Worm (Caenorhabditis elegans): ENCODE data around the gene flcn-1.
A peak's percentile ranks its signal among the peaks of the same experiment; 100 is the strongest.

Gene flcn-1

DNA sequence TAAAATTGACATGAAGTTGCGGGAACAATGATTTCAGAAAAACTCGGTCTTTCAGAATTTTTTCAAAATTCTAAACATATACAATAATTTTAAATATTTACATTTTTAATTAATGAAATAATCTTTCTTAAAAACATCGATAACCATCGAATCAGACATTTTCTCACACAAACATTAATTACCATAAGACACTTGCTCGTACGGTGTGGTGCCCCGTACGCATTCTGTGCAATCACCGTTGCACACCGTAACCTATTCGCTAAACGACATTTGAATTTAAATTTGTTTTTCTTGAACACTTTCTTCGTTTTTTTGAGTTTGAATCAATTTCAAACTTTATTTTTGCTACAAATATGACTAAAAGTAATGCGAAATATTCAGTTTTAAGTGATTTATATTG lies 4.8 kb upstream of the flcn-1 start:
- TF ChIP-seq nfya-1 (tag; optimal IDR thresholded peaks at IDR 0.05; ENCODE audit: insufficient read depth) = no peak
- TF ChIP-seq nhr-77 (tag; optimal IDR thresholded peaks at IDR 0.05) = no peak
- TF ChIP-seq ceh-82 (tag; optimal IDR thresholded peaks at IDR 0.05) = no peak
- no peak for TF ChIP-seq skn-1 (tag; optimal IDR thresholded peaks at IDR 0.05)
- TF ChIP-seq ceh-28 (tag; optimal IDR thresholded peaks at IDR 0.05) = no peak
- TF ChIP-seq jun-1 (tag; optimal IDR thresholded peaks at IDR 0.05) = no peak
- no peak for TF ChIP-seq aly-2 (tag; optimal IDR thresholded peaks at IDR 0.05)
- TF ChIP-seq pqm-1 (tag; optimal IDR thresholded peaks at IDR 0.05) = no peak
- no peak for TF ChIP-seq zag-1 (tag; optimal IDR thresholded peaks at IDR 0.05)
- TF ChIP-seq fkh-2 (tag; optimal IDR thresholded peaks at IDR 0.05) = no peak
- no peak for TF ChIP-seq nhr-67 (tag; optimal IDR thresholded peaks at IDR 0.05)
- TF ChIP-seq elt-3 (tag; optimal IDR thresholded peaks at IDR 0.05) = no peak
- no peak for TF ChIP-seq mdl-1 (tag; optimal IDR thresholded peaks at IDR 0.05)
- TF ChIP-seq lin-15B (tag; optimal IDR thresholded peaks at IDR 0.05) = no peak
- no peak for TF ChIP-seq hmg-11 (tag; optimal IDR thresholded peaks at IDR 0.05)
- TF ChIP-seq nhr-12 (tag; optimal IDR thresholded peaks at IDR 0.05) = no peak
- no peak for TF ChIP-seq ztf-11 (tag; optimal IDR thresholded peaks at IDR 0.05)
- TF ChIP-seq fos-1 (tag; optimal IDR thresholded peaks at IDR 0.05) = no peak
- no peak for TF ChIP-seq tbx-2 (tag; optimal IDR thresholded peaks at IDR 0.05)

DNA sequence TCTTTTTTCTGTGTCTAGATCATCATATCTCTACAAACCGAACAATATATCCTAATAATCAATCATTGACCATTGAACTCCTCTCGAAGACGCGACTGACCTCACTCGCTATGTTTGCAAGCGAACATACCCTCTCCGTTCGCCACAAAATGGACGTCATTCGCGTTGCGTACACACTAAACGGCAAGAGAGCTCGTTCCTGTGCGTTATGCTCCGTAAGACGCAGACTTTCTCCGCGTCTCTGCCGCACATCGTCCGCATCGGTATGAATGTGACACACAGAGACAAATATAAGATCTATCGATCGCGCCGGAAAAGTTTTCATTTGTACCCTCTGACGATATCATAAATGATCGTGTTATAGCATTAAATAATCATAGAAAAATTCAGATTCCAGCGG lies 2.5 kb upstream of the flcn-1 start:
- TF ChIP-seq ceh-28 (tag; optimal IDR thresholded peaks at IDR 0.05) = no peak
- TF ChIP-seq nhr-237 (tag; optimal IDR thresholded peaks at IDR 0.05) = no peak
- no peak for TF ChIP-seq R02D3.7 (tag; optimal IDR thresholded peaks at IDR 0.05)
- no peak for TF ChIP-seq ama-1 (optimal IDR thresholded peaks at IDR 0.05)
- TF ChIP-seq nhr-25 (tag; optimal IDR thresholded peaks at IDR 0.05) = no peak
- no peak for TF ChIP-seq tbx-2 (tag; optimal IDR thresholded peaks at IDR 0.05)
- TF ChIP-seq ztf-11 (tag; optimal IDR thresholded peaks at IDR 0.05) = no peak
- TF ChIP-seq nhr-23 (tag; optimal IDR thresholded peaks at IDR 0.05) = no peak
- TF ChIP-seq ztf-4 (tag; optimal IDR thresholded peaks at IDR 0.05) = no peak
- TF ChIP-seq elt-3 (tag; optimal IDR thresholded peaks at IDR 0.05) = no peak
- TF ChIP-seq jun-1 (tag; optimal IDR thresholded peaks at IDR 0.05) = no peak

ce11 chrII:6926488-6926887 lies 2.1 kb upstream of the flcn-1 start:
- TF ChIP-seq unc-62 (GFP tag; optimal IDR thresholded peaks at IDR 0.05) (peak; percentile 6), fkh-10 (GFP tag; optimal IDR thresholded peaks at IDR 0.05) (peak; percentile 44), nhr-25 (tag; optimal IDR thresholded peaks at IDR 0.05) (peak; percentile 37), fos-1 (tag; optimal IDR thresholded peaks at IDR 0.05) (peak; percentile 37), nfya-1 (tag; optimal IDR thresholded peaks at IDR 0.05; ENCODE audit: insufficient read depth) (peak; percentile 79), tbx-2 (tag; optimal IDR thresholded peaks at IDR 0.05) (peak; percentile 48), nhr-23 (tag; optimal IDR thresholded peaks at IDR 0.05) (peak; percentile 46), egl-5 (tag; optimal IDR thresholded peaks at IDR 0.05) (no peak), elt-2 (tag; optimal IDR thresholded peaks at IDR 0.05) (peak; percentile 92), hmg-11 (tag; optimal IDR thresholded peaks at IDR 0.05) (peak; percentile 86), skn-1 (tag; optimal IDR thresholded peaks at IDR 0.05) (peak; percentile 79), lsy-12 (tag; optimal IDR thresholded peaks at IDR 0.05) (peak; percentile 33), mdl-1 (tag; optimal IDR thresholded peaks at IDR 0.05) (peak; percentile 62), ceh-9 (tag; optimal IDR thresholded peaks at IDR 0.05) (no peak), nhr-43 (tag; optimal IDR thresholded peaks at IDR 0.05; ENCODE audit: poor library complexity, severe bottlenecking) (no peak), jun-1 (tag; optimal IDR thresholded peaks at IDR 0.05) (peak; percentile 88), snpc-4 (tag; optimal IDR thresholded peaks at IDR 0.05) (peak; percentile 72), lin-39 (tag; optimal IDR thresholded peaks at IDR 0.05) (peak; percentile 60), egl-27 (tag; optimal IDR thresholded peaks at IDR 0.05) (peak; percentile 59), lin-15B (tag; optimal IDR thresholded peaks at IDR 0.05) (peak; percentile 38), pha-4 (tag; optimal IDR thresholded peaks at IDR 0.05) (peak; percentile 68), ceh-28 (tag; optimal IDR thresholded peaks at IDR 0.05) (peak; percentile 42), aly-2 (tag; optimal IDR thresholded peaks at IDR 0.05) (no peak), R02D3.7 (tag; optimal IDR thresholded peaks at IDR 0.05) (peak; percentile 23), mml-1 (tag; optimal IDR thresholded peaks at IDR 0.05) (no peak), nhr-237 (tag; optimal IDR thresholded peaks at IDR 0.05) (no peak), pqm-1 (tag; optimal IDR thresholded peaks at IDR 0.05) (peak; percentile 56)

- no peak for TF ChIP-seq unc-39 (tag; optimal IDR thresholded peaks at IDR 0.05)
- no peak for TF ChIP-seq ceh-28 (tag; optimal IDR thresholded peaks at IDR 0.05)
- no peak for TF ChIP-seq ztf-11 (tag; optimal IDR thresholded peaks at IDR 0.05)
- no peak for TF ChIP-seq nhr-11 (tag; optimal IDR thresholded peaks at IDR 0.05)
These were observed 1.5 kb upstream of the flcn-1 start for ce11 chrII:6927034-6927433.

Measured in whole organism, L3 larva.